Fruit fly (Drosophila melanogaster) whole organism, prepupa: ENCODE data around the gene ppk17.

Source experiments
- CG10631 ChIP-seq: fragments of 200-800 bp; sonication (Bioruptor generic); optimal IDR thresholded peaks from 2 replicates; lab custom pipeline; 2016; ENCODE audit warnings: missing biosample characterization, missing genetic modification characterization
- CG16779 ChIP-seq: fragments of 200-800 bp; sonication (Bioruptor generic); optimal IDR thresholded peaks from 3 replicates; lab custom pipeline; 2017; ENCODE audit warnings: missing biosample characterization, mild to moderate bottlenecking, missing genetic modification characterization
- CG6854 ChIP-seq: fragments of 200-800 bp; sonication (Bioruptor generic); optimal IDR thresholded peaks from 2 replicates; lab custom pipeline; 2017; ENCODE audit warnings: missing biosample characterization, mild to moderate bottlenecking, missing genetic modification characterization
- Ets96B ChIP-seq: fragments of 200-800 bp; optimal IDR thresholded peaks from 2 replicates; lab custom pipeline; 2019; ENCODE audit warnings: missing biosample characterization, mild to moderate bottlenecking, missing genetic modification characterization, moderate library complexity
- Hr39 ChIP-seq: fragments of 200-800 bp; sonication (Bioruptor generic); optimal IDR thresholded peaks from 2 replicates; lab custom pipeline; 2016; ENCODE audit warnings: missing biosample characterization, missing genetic modification characterization
- Met ChIP-seq: fragments of 200-800 bp; sonication (Bioruptor generic); optimal IDR thresholded peaks from 3 replicates; lab custom pipeline; 2016; ENCODE audit warnings: missing biosample characterization, missing genetic modification characterization
- cyc ChIP-seq: fragments of 200-800 bp; sonication (Bioruptor generic); optimal IDR thresholded peaks from 3 replicates; lab custom pipeline; 2016; ENCODE audit warnings: missing biosample characterization, missing genetic modification characterization
- net ChIP-seq: fragments of 200-800 bp; sonication (Bioruptor generic); optimal IDR thresholded peaks from 3 replicates; lab custom pipeline; 2016; ENCODE audit warnings: missing biosample characterization, missing genetic modification characterization

DNA sequence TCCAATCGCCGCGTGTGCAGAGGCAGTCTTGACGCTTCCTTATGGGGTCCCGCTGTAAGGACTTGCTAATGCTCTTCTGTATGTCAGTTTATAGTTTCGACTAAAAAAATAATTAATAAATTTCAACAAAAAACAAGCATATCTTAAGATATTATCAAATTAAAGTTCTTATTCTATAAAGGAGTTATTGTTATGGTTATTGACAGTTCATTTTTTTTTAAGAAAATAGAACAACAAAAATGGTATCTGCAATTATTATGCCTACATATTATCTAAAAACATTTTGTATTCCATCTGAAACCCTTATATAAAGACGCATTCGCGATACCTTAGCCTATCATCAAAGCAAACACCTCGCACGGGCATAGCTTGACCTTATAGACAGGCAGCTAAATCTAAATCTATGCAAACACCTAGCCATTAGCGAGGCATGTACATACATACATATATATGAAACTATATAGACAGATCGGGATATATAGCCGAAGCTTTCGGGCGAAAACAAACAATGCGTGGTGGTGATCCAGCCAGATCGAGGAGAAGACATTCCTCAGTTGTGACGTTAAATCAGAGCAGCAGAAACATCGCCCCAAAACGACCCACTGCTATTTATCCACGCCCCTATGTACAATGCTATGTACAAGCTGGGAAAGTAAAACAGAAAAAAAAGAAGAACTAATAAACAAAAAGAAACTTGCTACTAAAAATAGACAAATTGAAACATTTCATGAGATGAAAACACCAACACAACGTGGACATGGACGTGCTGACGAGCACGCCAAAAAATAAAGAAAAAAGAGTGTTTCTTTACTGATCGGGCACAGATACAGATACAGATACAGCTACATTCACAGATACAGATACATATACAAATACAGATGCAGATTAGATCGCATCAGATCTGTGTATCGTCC, at the start of gene ppk17:
- TF ChIP-seq Met, result no peak
- TF ChIP-seq CG10631 (GFP tag; lab: Kevin White, UChicago), result no peak
- no peak for TF ChIP-seq Hr39 (GFP tag; lab: Kevin White, UChicago)
- no peak for TF ChIP-seq Ets96B (tag; lab: Kevin White, UChicago)
- no peak for TF ChIP-seq CG6854 (GFP tag; lab: Kevin White, UChicago)
- TF ChIP-seq cyc (GFP tag; lab: Kevin White, UChicago), result no peak
- no peak for TF ChIP-seq net (GFP tag; lab: Kevin White, UChicago)
- no peak for TF ChIP-seq CG16779 (tag; lab: Kevin White, UChicago)
